Fruit fly (Drosophila melanogaster) whole organism, pupa: ENCODE measurements around the gene CG9263.

Source experiments
- CG10348 ChIP-seq: fragments of 200-800 bp; sonication (Bioruptor generic); IDR thresholded peaks from 2 replicates; pipeline ENCODE4 v1.3.6; 2022; ENCODE audit warnings: missing biosample characterization, missing genetic modification characterization
- CG12605 ChIP-seq: fragments of 200-800 bp; sonication (Bioruptor generic); IDR thresholded peaks from 2 replicates; pipeline ENCODE4 v1.3.6; 2022; ENCODE audit warnings: missing biosample characterization, missing genetic modification characterization
- CG13204 ChIP-seq: fragments of 200-800 bp; sonication (Bioruptor generic); optimal IDR thresholded peaks from 2 replicates; lab custom pipeline; 2018; ENCODE audit warnings: missing biosample characterization, mild to moderate bottlenecking, missing genetic modification characterization, moderate library complexity
- CG14655 ChIP-seq: fragments of 200-800 bp; sonication (Bioruptor generic); optimal IDR thresholded peaks from 3 replicates; lab custom pipeline; 2017; ENCODE audit warnings: mild to moderate bottlenecking, missing biosample characterization, missing genetic modification reagents, missing genetic modification characterization
- CG15710 ChIP-seq: fragments of 200-800 bp; sonication (Bioruptor generic); optimal IDR thresholded peaks from 2 replicates; lab custom pipeline; 2018; ENCODE audit warnings: missing biosample characterization, mild to moderate bottlenecking, missing genetic modification characterization, moderate library complexity
- CG17806 ChIP-seq: fragments of 200-800 bp; sonication (Bioruptor generic); optimal IDR thresholded peaks from 2 replicates; lab custom pipeline; 2018; ENCODE audit warnings: missing biosample characterization, mild to moderate bottlenecking, missing genetic modification characterization, moderate library complexity
- CG32121 ChIP-seq: fragments of 200-800 bp; sonication (Bioruptor generic); IDR thresholded peaks from 2 replicates; pipeline ENCODE4 v1.3.6; 2022; ENCODE audit warnings: missing biosample characterization, missing genetic modification characterization
- CG34367 ChIP-seq: fragments of 200-800 bp; sonication (Bioruptor generic); optimal IDR thresholded peaks from 2 replicates; lab custom pipeline; 2018; ENCODE audit warnings: missing biosample characterization, mild to moderate bottlenecking, missing genetic modification characterization
- CG4496 ChIP-seq: fragments of 200-800 bp; sonication (Bioruptor generic); IDR thresholded peaks from 3 replicates; pipeline ENCODE4 v1.3.6; 2022; ENCODE audit warnings: missing biosample characterization, missing genetic modification characterization
- CG8159 ChIP-seq: fragments of 200-800 bp; sonication (Bioruptor generic); optimal IDR thresholded peaks from 3 replicates; lab custom pipeline; 2018; ENCODE audit warnings: missing biosample characterization, mild to moderate bottlenecking, missing genetic modification characterization, moderate library complexity
- CG8301 ChIP-seq: fragments of 200-800 bp; sonication (Bioruptor generic); optimal IDR thresholded peaks from 2 replicates; lab custom pipeline; 2018; ENCODE audit warnings: missing biosample characterization, mild to moderate bottlenecking, missing genetic modification characterization
- CG9948 ChIP-seq: fragments of 200-800 bp; sonication (Bioruptor generic); optimal IDR thresholded peaks from 2 replicates; lab custom pipeline; 2018; ENCODE audit warnings: missing biosample characterization, mild to moderate bottlenecking, missing genetic modification characterization, moderate library complexity
- D1 ChIP-seq: fragments of 200-800 bp; sonication (Bioruptor generic); optimal IDR thresholded peaks from 2 replicates; lab custom pipeline; 2018; ENCODE audit warnings: missing biosample characterization, mild to moderate bottlenecking, missing genetic modification characterization, moderate library complexity
- EcR ChIP-seq: fragments of 200-800 bp; sonication (Bioruptor generic); optimal IDR thresholded peaks from 3 replicates; lab custom pipeline; 2019; ENCODE audit warnings: missing biosample characterization, missing genetic modification characterization, mild to moderate bottlenecking, moderate library complexity, missing genetic modification reagents
- Ets98B ChIP-seq: fragments of 200-800 bp; sonication (Bioruptor generic); IDR thresholded peaks from 2 replicates; pipeline ENCODE4 v1.3.6; 2022; ENCODE audit warnings: missing biosample characterization, missing genetic modification characterization
- Pif1A ChIP-seq: fragments of 200-800 bp; sonication (Bioruptor generic); optimal IDR thresholded peaks from 3 replicates; lab custom pipeline; 2016; ENCODE audit warnings: missing biosample characterization, missing genetic modification characterization
- Pif1B ChIP-seq: fragments of 200-800 bp; sonication (Bioruptor generic); optimal IDR thresholded peaks from 3 replicates; lab custom pipeline; 2016; ENCODE audit warnings: missing biosample characterization, missing genetic modification characterization
- Snoo ChIP-seq: fragments of 200-800 bp; sonication (Bioruptor generic); optimal IDR thresholded peaks from 3 replicates; lab custom pipeline; 2017; ENCODE audit warnings: missing biosample characterization, mild to moderate bottlenecking, missing genetic modification characterization, inconsistent platforms
- fd96Ca ChIP-seq: fragments of 200-800 bp; sonication (Bioruptor generic); IDR thresholded peaks from 3 replicates; pipeline ENCODE4 v1.3.6; 2022; ENCODE audit warnings: missing biosample characterization, missing genetic modification characterization
- gl ChIP-seq: fragments of 200-800 bp; sonication (Bioruptor generic); optimal IDR thresholded peaks from 2 replicates; lab custom pipeline; 2018; ENCODE audit warnings: missing biosample characterization, mild to moderate bottlenecking, missing genetic modification characterization
- rn ChIP-seq: fragments of 200-800 bp; sonication (Bioruptor generic); IDR thresholded peaks from 2 replicates; pipeline ENCODE4 v1.3.6; 2022; ENCODE audit warnings: missing biosample characterization, missing genetic modification characterization

The CG9263 gene

dm6 chr2L:13542476-13542875 is at the start of gene CG9263:
Gene CG9263 (minus strand): TSS chr2L:13542576.
- TF ChIP-seq CG8159 (tag; lab: Kevin White, UChicago): no peak
- TF ChIP-seq Snoo (tag; lab: Kevin White, UChicago): no peak
- TF ChIP-seq Pif1A: no peak
- TF ChIP-seq CG4496: no peak
- no peak for TF ChIP-seq CG10348

dm6 chr2L:13591393-13591792 is 49.0 kb upstream of the CG9263 start:
- no peak for TF ChIP-seq CG14655
- no peak for TF ChIP-seq Ets98B (GFP tag; lab: Robert Waterston, UW)
- TF ChIP-seq gl (tag; lab: Kevin White, UChicago): no peak
- TF ChIP-seq CG12605: no peak
- TF ChIP-seq CG10348: no peak

dm6 chr2L:13586655-13587054 is 44.3 kb upstream of the CG9263 start:
- TF ChIP-seq CG17806 (tag; lab: Kevin White, UChicago): no peak
- 0 out of 3 replicates have a peak, but pooled peaks have one; percentile 43 for TF ChIP-seq CG4496
- TF ChIP-seq, all 21 proteins: peak for 1

dm6 chr2L:13571791-13572451 is 29.5 kb upstream of the CG9263 start:
- TF ChIP-seq CG32121 (GFP tag; lab: Robert Waterston, UW) (no peak; the same call in 1 of the 2 replicates), rn (GFP tag; lab: Robert Waterston, UW) (0 out of 2 replicates have a peak, but pooled peaks have one; percentile 7), CG13204 (no peak), Pif1A (peak; percentile 14), CG10348 (no peak), CG12605 (no peak; the same call in 1 of the 2 replicates), CG14655 (peak; percentile 77), CG8301 (tag; lab: Kevin White, UChicago) (peak; percentile 57), Snoo (tag; lab: Kevin White, UChicago) (peak; percentile 28), CG9948 (tag; lab: Kevin White, UChicago) (peak; percentile 73), Ets98B (GFP tag; lab: Robert Waterston, UW) (peak; percentile 43), CG15710 (tag; lab: Kevin White, UChicago) (peak; percentile 69), EcR (GFP tag; lab: Kevin White, UChicago) (no peak), fd96Ca (GFP tag; lab: Robert Waterston, UW) (peak; percentile 50; the same call in 1 of the 3 replicates), Pif1B (peak; percentile 60), CG34367 (tag; lab: Kevin White, UChicago) (peak; percentile 32), CG4496 (peak; percentile 65), CG17806 (tag; lab: Kevin White, UChicago) (peak; percentile 60), gl (tag; lab: Kevin White, UChicago) (peak; percentile 41), D1 (tag; lab: Kevin White, UChicago) (peak; percentile 74), CG8159 (tag; lab: Kevin White, UChicago) (peak; percentile 80)

- peak; percentile 93 for TF ChIP-seq CG14655
- peak; percentile 68 for TF ChIP-seq rn (GFP tag; lab: Robert Waterston, UW)
- TF ChIP-seq CG15710 (tag; lab: Kevin White, UChicago): peak; percentile 74
- TF ChIP-seq CG12605: peak; percentile 46; the same call in 1 of the 2 replicates
- TF ChIP-seq gl (tag; lab: Kevin White, UChicago): peak; percentile 69
- TF ChIP-seq CG4496: peak; percentile 84
- peak; percentile 88 for TF ChIP-seq Snoo (tag; lab: Kevin White, UChicago)
- peak; percentile 71 for TF ChIP-seq CG34367 (tag; lab: Kevin White, UChicago)
- TF ChIP-seq fd96Ca (GFP tag; lab: Robert Waterston, UW): peak; percentile 88
- TF ChIP-seq CG17806 (tag; lab: Kevin White, UChicago): peak; percentile 81
- peak; percentile 68 for TF ChIP-seq CG13204
- peak; percentile 57 for TF ChIP-seq D1 (tag; lab: Kevin White, UChicago)
- no peak for TF ChIP-seq EcR (GFP tag; lab: Kevin White, UChicago)
- TF ChIP-seq CG32121 (GFP tag; lab: Robert Waterston, UW): peak; percentile 83
- peak; percentile 100 for TF ChIP-seq CG8159 (tag; lab: Kevin White, UChicago)
- 0 out of 2 replicates have a peak, but pooled peaks have one; percentile 15 for TF ChIP-seq CG10348
- TF ChIP-seq CG9948 (tag; lab: Kevin White, UChicago): peak; percentile 90
- peak; percentile 92 for TF ChIP-seq Pif1A
- peak; percentile 95 for TF ChIP-seq Pif1B
- peak; percentile 92 for TF ChIP-seq CG8301 (tag; lab: Kevin White, UChicago)
- TF ChIP-seq Ets98B (GFP tag; lab: Robert Waterston, UW): peak; percentile 73
These were observed 28.6 kb upstream of the CG9263 start for dm6 chr2L:13570982-13571426.

- TF ChIP-seq Ets98B (GFP tag; lab: Robert Waterston, UW) (no peak), CG17806 (tag; lab: Kevin White, UChicago) (peak; percentile 12), gl (tag; lab: Kevin White, UChicago) (no peak)
These were observed 27.6 kb upstream of the CG9263 start for dm6 chr2L:13570016-13570415.

- TF ChIP-seq Pif1B: no peak
- no peak for TF ChIP-seq CG8159 (tag; lab: Kevin White, UChicago)
- TF ChIP-seq D1 (tag; lab: Kevin White, UChicago): no peak
- TF ChIP-seq CG12605: no peak
- no peak for TF ChIP-seq rn (GFP tag; lab: Robert Waterston, UW)
- TF ChIP-seq CG17806 (tag; lab: Kevin White, UChicago): no peak
- no peak for TF ChIP-seq CG13204
- no peak for TF ChIP-seq Snoo (tag; lab: Kevin White, UChicago)
- TF ChIP-seq EcR (GFP tag; lab: Kevin White, UChicago): no peak
- TF ChIP-seq Ets98B (GFP tag; lab: Robert Waterston, UW): no peak
- TF ChIP-seq CG8301 (tag; lab: Kevin White, UChicago): no peak
- no peak for TF ChIP-seq fd96Ca (GFP tag; lab: Robert Waterston, UW)
- no peak for TF ChIP-seq CG10348
- no peak for TF ChIP-seq gl (tag; lab: Kevin White, UChicago)
- no peak for TF ChIP-seq CG34367 (tag; lab: Kevin White, UChicago)
- TF ChIP-seq Pif1A: no peak
- TF ChIP-seq CG4496: no peak
- no peak for TF ChIP-seq CG15710 (tag; lab: Kevin White, UChicago)
- TF ChIP-seq CG14655: no peak
- TF ChIP-seq CG9948 (tag; lab: Kevin White, UChicago): no peak
These were observed 26.6 kb upstream of the CG9263 start for dm6 chr2L:13568938-13569337.
